Fruit fly (Drosophila melanogaster): Measurements from ENCODE around the gene APC4.

dm6 chrX:9089254-9090056 is 6.7 kb downstream of the APC4 start, which contains the start of gene CCT2:
- no peak for TF ChIP-seq CG8478 (optimal IDR thresholded peaks at IDR 0.05)
- TF ChIP-seq CTCF (optimal IDR thresholded peaks at IDR 0.05), result peak in 1 of 2 experiments; percentile 25
